Fruit fly (Drosophila melanogaster): ENCODE measurements around the gene SuUR.
A peak's percentile ranks its signal among the peaks of the same experiment; 100 is the strongest.

Gene SuUR

DNA sequence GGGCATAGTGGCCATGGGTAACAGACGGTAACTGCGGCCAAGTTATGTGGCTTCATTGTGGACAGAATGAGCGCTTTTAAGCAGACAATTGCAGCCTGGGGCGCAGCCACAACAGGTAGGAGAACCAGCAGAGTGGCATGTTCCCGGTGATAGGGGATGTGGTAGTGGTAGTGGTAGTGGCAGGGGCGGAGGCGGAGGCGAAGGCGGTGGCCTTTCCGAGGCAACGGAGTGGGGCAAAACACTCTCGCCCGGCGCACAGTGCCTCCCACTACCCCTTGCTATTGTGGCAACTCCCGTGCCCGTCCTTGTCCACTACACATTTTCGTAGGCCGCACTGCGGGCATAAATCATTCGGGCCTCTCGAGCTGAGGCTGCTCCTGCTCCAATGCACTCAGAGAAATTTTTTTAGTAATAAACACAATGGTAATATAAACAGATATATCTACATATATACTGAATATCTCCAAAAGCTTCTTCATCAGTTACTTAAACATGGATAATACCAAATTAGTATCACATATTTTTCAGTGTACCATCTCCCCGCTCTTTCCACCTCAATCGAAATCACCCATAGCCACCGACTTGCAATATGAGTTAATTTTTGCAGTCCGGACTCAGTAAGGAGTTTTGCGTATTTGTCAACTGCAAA lies 31.3 kb upstream of the SuUR start (continued):
- peak; percentile 85 for TF ChIP-seq eg (GFP tag; IDR thresholded peaks at IDR 0.05)
- TF ChIP-seq CG7368 (GFP tag; optimal IDR thresholded peaks at IDR 0.05) = peak; percentile 32
- TF ChIP-seq CG6163 (GFP tag; IDR thresholded peaks at IDR 0.05) = peak; percentile 79
- TF ChIP-seq pdm3 (GFP tag; optimal IDR thresholded peaks at IDR 0.05) = peak; percentile 67
- TF ChIP-seq fd85E (GFP tag; optimal IDR thresholded peaks at IDR 0.05) = no peak
- peak; percentile 59 for TF ChIP-seq CG9139 (GFP tag; optimal IDR thresholded peaks at IDR 0.05)
- TF ChIP-seq ss (GFP tag; optimal IDR thresholded peaks at IDR 0.05) = peak; percentile 74 to 78
- TF ChIP-seq Hr38 (GFP tag; optimal IDR thresholded peaks at IDR 0.05) = no peak
- peak; percentile 79 for TF ChIP-seq CG3032 (tag; optimal IDR thresholded peaks at IDR 0.05)
- TF ChIP-seq CG32006 (GFP tag; optimal IDR thresholded peaks at IDR 0.05) = peak; percentile 79
- peak; percentile 76 for TF ChIP-seq CG6276 (GFP tag; optimal IDR thresholded peaks at IDR 0.05)
- peak; percentile 60 for TF ChIP-seq CG31627 (GFP tag; optimal IDR thresholded peaks at IDR 0.05)
- peak; percentile 89 for TF ChIP-seq svp (GFP tag)
- peak; percentile 70 for TF ChIP-seq Blimp-1 (GFP tag; optimal IDR thresholded peaks at IDR 0.05)
- TF ChIP-seq CG34406 (GFP tag; optimal IDR thresholded peaks at IDR 0.05) = peak; percentile 60
- TF ChIP-seq CG3919 (GFP tag; optimal IDR thresholded peaks at IDR 0.05) = peak; percentile 71
- peak; percentile 80 for TF ChIP-seq CG6808 (GFP tag; optimal IDR thresholded peaks at IDR 0.05)
- peak; percentile 33 to 46 for TF ChIP-seq salr (GFP tag; optimal IDR thresholded peaks at IDR 0.05)
- TF ChIP-seq CG16779 (tag; optimal IDR thresholded peaks at IDR 0.05) = peak; percentile 50
- TF ChIP-seq CG8632 (GFP tag; optimal IDR thresholded peaks at IDR 0.05) = peak; percentile 59
- TF ChIP-seq CG6854 (GFP tag; optimal IDR thresholded peaks at IDR 0.05) = peak; percentile 26
- peak; percentile 59 for TF ChIP-seq CG6792 (GFP tag; optimal IDR thresholded peaks at IDR 0.05)

DNA sequence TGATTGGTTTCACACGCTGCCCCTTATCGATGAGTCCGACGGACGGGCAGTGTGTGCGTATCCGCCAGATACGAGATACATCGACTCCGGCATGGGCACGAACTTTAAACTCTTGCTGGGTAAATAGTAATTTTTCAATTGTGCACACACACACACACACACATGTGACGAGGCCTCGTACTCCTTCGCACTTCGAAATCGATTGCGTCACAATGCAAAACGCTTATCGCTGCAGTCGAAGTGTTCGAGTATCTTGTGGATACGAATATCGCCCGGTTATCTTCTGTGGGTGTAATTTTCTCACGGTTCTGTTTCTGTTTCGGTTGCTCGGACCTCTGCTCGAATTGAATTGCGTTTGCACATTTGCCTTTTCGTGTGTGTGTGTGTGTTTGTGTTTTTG lies 29.8 kb upstream of the SuUR start:
- TF ChIP-seq vri (GFP tag; optimal IDR thresholded peaks at IDR 0.05) (peak; percentile 63), CG6163 (GFP tag; IDR thresholded peaks at IDR 0.05) (no peak)

DNA sequence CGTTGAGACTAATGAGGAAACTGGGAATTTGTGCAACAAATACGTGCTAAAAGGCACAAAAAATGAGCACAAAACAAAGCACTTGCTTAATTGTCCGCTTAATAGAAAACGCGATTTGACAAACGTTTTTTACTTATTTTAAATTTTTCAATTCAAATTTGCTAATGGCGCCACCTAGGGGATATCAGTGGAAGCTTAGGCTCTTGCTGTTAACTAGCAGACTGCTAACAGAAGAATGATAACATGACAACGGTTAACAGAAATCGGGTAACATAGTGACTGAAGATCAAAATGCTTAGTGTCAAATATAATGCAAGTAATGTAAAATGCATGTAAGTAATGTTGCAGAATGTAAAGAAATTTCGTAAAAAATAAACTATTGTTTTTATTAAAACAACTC lies 23.6 kb upstream of the SuUR start:
- TF ChIP-seq Eip75B (GFP tag; optimal IDR thresholded peaks at IDR 0.05) (no peak), lz (GFP tag; optimal IDR thresholded peaks at IDR 0.05) (no peak), CG9139 (GFP tag; optimal IDR thresholded peaks at IDR 0.05) (no peak), CG3032 (tag; optimal IDR thresholded peaks at IDR 0.05) (no peak), dac (GFP tag; optimal IDR thresholded peaks at IDR 0.05) (no peak), CG15336 (GFP tag; IDR thresholded peaks at IDR 0.05) (no peak), CG11294 (GFP tag; IDR thresholded peaks at IDR 0.05) (no peak), Hr4 (GFP tag; optimal IDR thresholded peaks at IDR 0.05) (no peak)

DNA sequence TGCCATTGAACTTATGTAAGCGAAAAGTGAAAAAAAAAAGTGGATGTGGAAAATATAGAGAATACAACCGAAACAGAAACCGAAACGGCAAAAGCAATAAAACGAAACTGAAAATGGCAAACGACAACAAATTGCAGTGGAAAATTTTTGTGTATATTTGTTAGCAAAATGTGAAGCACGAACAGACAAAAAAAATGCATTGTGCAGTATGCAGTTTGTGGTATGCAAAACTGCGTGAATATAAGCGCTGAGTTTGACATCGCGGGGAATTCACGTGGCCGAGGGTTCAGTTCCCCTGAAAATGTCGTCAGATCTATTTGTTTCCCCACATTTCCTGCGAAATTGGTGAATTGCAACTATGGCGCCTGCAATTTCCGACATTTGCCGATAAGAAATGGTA lies 21.1 kb upstream of the SuUR start:
- TF ChIP-seq CG34406 (GFP tag; optimal IDR thresholded peaks at IDR 0.05) (no peak), CG31627 (GFP tag; optimal IDR thresholded peaks at IDR 0.05) (no peak)

DNA sequence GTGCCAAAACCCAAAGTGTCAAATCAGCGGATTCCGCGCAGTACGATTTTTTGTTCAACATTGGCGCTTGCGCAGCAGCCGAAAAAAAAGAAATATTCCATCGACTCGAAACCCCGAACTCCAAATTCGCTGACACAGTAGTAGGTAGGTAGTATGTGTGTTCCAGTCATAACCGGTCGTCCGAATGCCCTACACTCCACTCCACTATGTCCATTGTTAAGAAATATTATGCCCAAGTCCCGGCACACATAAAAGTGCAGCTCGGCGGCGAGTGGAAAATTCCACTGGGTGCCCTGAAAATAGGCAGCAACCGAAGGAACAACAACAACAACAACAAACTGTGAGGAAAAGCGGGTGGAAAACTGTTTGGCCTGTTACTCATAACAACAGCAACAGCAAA lies 19.8 kb upstream of the SuUR start:
- TF ChIP-seq CG11902 (GFP tag; optimal IDR thresholded peaks at IDR 0.05) (no peak), net (GFP tag; optimal IDR thresholded peaks at IDR 0.05) (no peak), CG8632 (GFP tag; optimal IDR thresholded peaks at IDR 0.05) (no peak), CG8119 (GFP tag; IDR thresholded peaks at IDR 0.05) (0 out of 3 replicates have a peak, but pooled peaks have one; percentile 12)

DNA sequence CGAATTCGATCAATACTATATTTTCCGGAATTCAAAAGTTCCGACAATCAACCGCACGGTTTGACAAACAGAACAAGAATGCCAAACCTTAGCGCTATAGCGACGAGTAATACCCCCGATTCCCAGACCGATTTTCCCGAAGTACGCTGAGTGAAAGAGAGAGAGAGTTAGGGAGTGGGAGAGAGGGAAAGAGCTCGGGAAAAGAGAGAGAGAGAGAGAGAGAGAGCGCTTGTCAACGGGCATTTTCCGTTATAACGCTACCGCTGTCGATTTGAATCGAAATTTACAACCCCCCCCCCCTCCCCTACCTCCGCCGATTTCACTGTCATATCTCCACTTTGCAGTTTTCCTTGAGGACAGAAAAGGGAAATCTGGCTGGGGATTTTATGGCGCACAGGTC lies 18.2 kb upstream of the SuUR start:
- TF ChIP-seq fd85E (GFP tag; optimal IDR thresholded peaks at IDR 0.05) (no peak), Hr4 (GFP tag; optimal IDR thresholded peaks at IDR 0.05) (no peak), Gug (GFP tag; IDR thresholded peaks at IDR 0.05) (no peak), CG10631 (GFP tag; optimal IDR thresholded peaks at IDR 0.05) (no peak), Ets21C (GFP tag; optimal IDR thresholded peaks at IDR 0.05) (no peak), fkh (GFP tag; optimal IDR thresholded peaks at IDR 0.05) (no peak), cyc (GFP tag; optimal IDR thresholded peaks at IDR 0.05) (no peak), dsx (GFP tag; optimal IDR thresholded peaks at IDR 0.05; ENCODE audit: poor library complexity, severe bottlenecking) (no peak)

Data from whole organism, prepupa.